Worm (Caenorhabditis elegans) whole organism, young adult: ENCODE data around the gene F20G2.2.

ENCODE experiments used
- B0019.2 ChIP-seq: fragments of 200-800 bp; sonication (Bioruptor generic); conservative IDR thresholded peaks from 2 replicates; pipeline ENCODE4 v1.3.6; 2022; ENCODE audit warnings: missing genetic modification reagents, missing genetic modification characterization, missing compliant biosample characterization
- B0035.1 ChIP-seq: sonication (generic microtip); optimal IDR thresholded peaks from 2 replicates; lab custom pipeline; 2016; ENCODE audit warnings: missing genetic modification characterization, mild to moderate bottlenecking, missing compliant biosample characterization, missing genotype, missing genetic modification reagents
- B0261.1 ChIP-seq: sonication (generic microtip); optimal IDR thresholded peaks from 2 replicates; lab custom pipeline; 2016; ENCODE audit warnings: mild to moderate bottlenecking, missing genetic modification characterization, moderate library complexity, missing compliant biosample characterization
- B0336.3 ChIP-seq: fragments of 200-800 bp; sonication (Bioruptor generic); IDR thresholded peaks from 2 replicates; pipeline ENCODE4 v1.3.6; 2022; ENCODE audit warnings: missing genetic modification characterization, missing compliant biosample characterization
- D2030.7 ChIP-seq: fragments of 200-800 bp; sonication (Bioruptor generic); IDR thresholded peaks from 2 replicates; pipeline ENCODE4 v1.3.6; 2022; ENCODE audit warnings: missing genetic modification reagents, missing genetic modification characterization, missing compliant biosample characterization
- F33H1.4 ChIP-seq: fragments of 200-800 bp; sonication (Bioruptor generic); IDR thresholded peaks from 2 replicates; pipeline ENCODE4 v1.3.6; 2022; ENCODE audit warnings: missing genetic modification reagents, missing genetic modification characterization, missing compliant biosample characterization
- F37B4.10 ChIP-seq: fragments of 200-800 bp; sonication (Bioruptor generic); IDR thresholded peaks from 2 replicates; pipeline ENCODE4 v1.3.6; 2022; ENCODE audit warnings: missing genetic modification characterization, missing compliant biosample characterization
- F49E8.2 ChIP-seq: sonication (generic microtip); optimal IDR thresholded peaks from 3 replicates; lab custom pipeline; 2017; ENCODE audit warnings: missing genetic modification characterization, mild to moderate bottlenecking, missing compliant biosample characterization, antibody characterized with exemption, moderate library complexity; ENCODE audit not compliant: insufficient read depth
- F57C9.4 ChIP-seq: sonication (generic microtip); optimal IDR thresholded peaks from 2 replicates; lab custom pipeline; 2017; ENCODE audit warnings: mild to moderate bottlenecking, missing genetic modification characterization, missing compliant biosample characterization
- T07F8.4 ChIP-seq: sonication (generic microtip); optimal IDR thresholded peaks from 2 replicates; lab custom pipeline; 2016; ENCODE audit warnings: mild to moderate bottlenecking, missing genetic modification characterization, moderate library complexity, missing compliant biosample characterization
- T26A5.8 ChIP-seq: sonication (generic microtip); optimal IDR thresholded peaks from 2 replicates; lab custom pipeline; 2016; ENCODE audit warnings: missing genetic modification characterization, missing compliant biosample characterization
- Y53F4B.3 ChIP-seq: fragments of 200-800 bp; sonication (Bioruptor generic); IDR thresholded peaks from 2 replicates; pipeline ENCODE4 v1.3.6; 2022; ENCODE audit warnings: missing genetic modification reagents, missing genetic modification characterization, missing compliant biosample characterization
- Y79H2A.3 ChIP-seq: fragments of 200-800 bp; sonication (Bioruptor generic); conservative IDR thresholded peaks from 2 replicates; pipeline ENCODE4 v1.3.6; 2022; ENCODE audit warnings: missing genetic modification reagents, missing genetic modification characterization, missing compliant biosample characterization
- ama-1 ChIP-seq, 3 experiments: fragments of 150-350 bp in 1 of 3; sonication (generic microtip) in 2 of 3; optimal IDR thresholded peaks; 2 replicates each; lab custom pipeline; 2014 to 2018; ENCODE audit warnings: missing biosample characterization in 2 of 3, missing genetic modification characterization in 2 of 3, missing genetic modification reagents in 2 of 3
- atf-7 ChIP-seq: sonication (generic microtip); optimal IDR thresholded peaks from 2 replicates; lab custom pipeline; 2017; ENCODE audit warnings: mild to moderate bottlenecking, missing genetic modification characterization, missing compliant biosample characterization
- attf-6 ChIP-seq: fragments of 200-800 bp; sonication (Bioruptor generic); IDR thresholded peaks from 2 replicates; pipeline ENCODE4 v1.3.6; 2022; ENCODE audit warnings: missing genetic modification reagents, missing genetic modification characterization, missing compliant biosample characterization
- bed-1 ChIP-seq: fragments of 200-800 bp; sonication (Bioruptor generic); IDR thresholded peaks from 2 replicates; pipeline ENCODE4 v1.3.6; 2022; ENCODE audit warnings: missing genetic modification reagents, missing genetic modification characterization, missing compliant biosample characterization
- cebp-2 ChIP-seq: fragments of 200-800 bp; sonication (Bioruptor generic); IDR thresholded peaks from 2 replicates; pipeline ENCODE4 v1.3.6; 2022; ENCODE audit warnings: missing genetic modification characterization, missing compliant biosample characterization
- ceh-58 ChIP-seq: fragments of 200-800 bp; sonication (Bioruptor generic); IDR thresholded peaks from 2 replicates; pipeline ENCODE4 v1.3.6; 2022; ENCODE audit warnings: missing genetic modification characterization, missing compliant biosample characterization
- fkh-3 ChIP-seq: sonication (generic microtip); optimal IDR thresholded peaks from 2 replicates; lab custom pipeline; 2016; ENCODE audit warnings: mild to moderate bottlenecking, missing genetic modification characterization, missing compliant biosample characterization
- hmg-20 ChIP-seq: fragments of 200-800 bp; sonication (Bioruptor generic); IDR thresholded peaks from 2 replicates; pipeline ENCODE4 v1.3.6; 2022; ENCODE audit warnings: missing genetic modification reagents, missing genetic modification characterization, missing compliant biosample characterization
- lag-1 ChIP-seq: fragments of 200-800 bp; sonication (Bioruptor generic); IDR thresholded peaks from 2 replicates; pipeline ENCODE4 v1.3.6; 2022; ENCODE audit warnings: missing genetic modification reagents, missing genetic modification characterization, missing compliant biosample characterization
- let-526 ChIP-seq: fragments of 200-800 bp; sonication (Bioruptor generic); IDR thresholded peaks from 2 replicates; pipeline ENCODE4 v1.3.6; 2022; ENCODE audit warnings: missing genetic modification reagents, missing genetic modification characterization, missing compliant biosample characterization
- lin-54 ChIP-seq: fragments of 200-800 bp; sonication (Bioruptor generic); optimal IDR thresholded peaks from 2 replicates; lab custom pipeline; 2018; ENCODE audit warnings: mild to moderate bottlenecking, missing genetic modification characterization, missing compliant biosample characterization
- lsy-27 ChIP-seq: sonication (generic microtip); optimal IDR thresholded peaks from 2 replicates; lab custom pipeline; 2017; ENCODE audit warnings: missing genetic modification characterization, mild to moderate bottlenecking, missing compliant biosample characterization, antibody characterized with exemption, missing genotype, borderline replicate concordance; ENCODE audit not compliant: insufficient read depth
- madf-10 ChIP-seq: sonication (generic microtip); optimal IDR thresholded peaks from 2 replicates; lab custom pipeline; 2016; ENCODE audit warnings: mild to moderate bottlenecking, missing genetic modification characterization, missing compliant biosample characterization
- mcd-1 ChIP-seq: fragments of 200-800 bp; sonication (Bioruptor generic); IDR thresholded peaks from 2 replicates; pipeline ENCODE4 v1.3.6; 2022; ENCODE audit warnings: missing genetic modification reagents, missing genetic modification characterization, missing compliant biosample characterization
- nhr-27 ChIP-seq: fragments of 200-800 bp; sonication (Bioruptor generic); optimal IDR thresholded peaks from 2 replicates; lab custom pipeline; 2018; ENCODE audit warnings: mild to moderate bottlenecking, missing genetic modification characterization, moderate library complexity, missing compliant biosample characterization
- nhr-80 ChIP-seq: sonication (generic microtip); optimal IDR thresholded peaks from 2 replicates; lab custom pipeline; 2016; ENCODE audit warnings: missing genetic modification characterization, missing compliant biosample characterization
- pha-4 ChIP-seq: fragments of 150-350 bp; sonication (generic microtip); optimal IDR thresholded peaks from 2 replicates; lab custom pipeline; 2014; ENCODE audit warnings: missing biosample characterization, missing genetic modification reagents, missing genetic modification characterization
- rcor-1 ChIP-seq: fragments of 200-800 bp; sonication (Bioruptor generic); IDR thresholded peaks from 2 replicates; pipeline ENCODE4 v1.3.6; 2022; ENCODE audit warnings: missing genetic modification reagents, missing genetic modification characterization, missing compliant biosample characterization
- sdz-38 ChIP-seq: sonication (generic microtip); optimal IDR thresholded peaks from 2 replicates; lab custom pipeline; 2016; ENCODE audit warnings: missing genotype, missing genetic modification characterization, missing compliant biosample characterization
- snpc-4 ChIP-seq, 5 experiments: fragments of 150-350 bp in 1 of 5; sonication (generic microtip) in 4 of 5; optimal IDR thresholded peaks; 2 replicates each; lab custom pipeline; 2014 to 2018; ENCODE audit warnings: missing genetic modification characterization in 5 of 5, missing biosample characterization in 3 of 5, antibody characterized with exemption in 2 of 5, mild to moderate bottlenecking in 2 of 5, missing compliant biosample characterization in 2 of 5, missing genotype in 2 of 5, moderate library complexity in 2 of 5, missing genetic modification reagents in 1 of 5
- somi-1 ChIP-seq: fragments of 200-800 bp; sonication (Bioruptor generic); optimal IDR thresholded peaks from 2 replicates; lab custom pipeline; 2018; ENCODE audit warnings: mild to moderate bottlenecking, missing genetic modification characterization, missing compliant biosample characterization
- zfh-2 ChIP-seq: fragments of 200-800 bp; sonication (Bioruptor generic); conservative IDR thresholded peaks from 2 replicates; pipeline ENCODE4 v1.3.6; 2022; ENCODE audit warnings: missing genetic modification reagents, missing genetic modification characterization, missing compliant biosample characterization
- ztf-18 ChIP-seq: sonication (generic microtip); optimal IDR thresholded peaks from 2 replicates; lab custom pipeline; 2016; ENCODE audit warnings: missing genotype, mild to moderate bottlenecking, missing genetic modification characterization, missing compliant biosample characterization
- ztf-25 ChIP-seq: fragments of 200-800 bp; sonication (Bioruptor generic); IDR thresholded peaks from 2 replicates; pipeline ENCODE4 v1.3.6; 2022; ENCODE audit warnings: missing genetic modification reagents, missing genetic modification characterization, missing compliant biosample characterization

F20G2.2 gene

DNA sequence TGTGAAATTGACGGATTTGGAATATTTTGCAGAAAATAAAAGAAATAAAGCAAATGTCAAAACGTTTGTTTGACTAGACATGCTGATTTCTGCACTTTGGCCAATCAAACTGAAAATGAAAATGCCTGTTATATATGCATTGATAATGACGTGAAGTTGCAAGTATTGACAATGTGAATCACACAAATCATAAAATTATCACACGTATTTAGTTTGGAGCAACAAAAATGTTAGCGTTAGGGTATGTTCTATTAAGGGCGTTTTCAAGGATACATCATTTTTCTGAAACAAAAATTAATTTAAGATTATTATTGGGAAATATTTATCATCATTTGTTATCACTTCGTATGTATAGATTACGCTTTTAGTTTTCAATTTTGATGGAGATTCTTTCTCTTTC, 4.4 kb downstream of the F20G2.2 start, which contains the start of gene cld-9:
TSS of gene cld-9 (minus strand) at position 81 of the 400 bp plus-strand sequence.
- TF ChIP-seq cebp-2 (GFP tag; lab: Robert Waterston, UW) (no peak), nhr-80 (tag; lab: Kevin White, UChicago) (peak; percentile 52)

DNA sequence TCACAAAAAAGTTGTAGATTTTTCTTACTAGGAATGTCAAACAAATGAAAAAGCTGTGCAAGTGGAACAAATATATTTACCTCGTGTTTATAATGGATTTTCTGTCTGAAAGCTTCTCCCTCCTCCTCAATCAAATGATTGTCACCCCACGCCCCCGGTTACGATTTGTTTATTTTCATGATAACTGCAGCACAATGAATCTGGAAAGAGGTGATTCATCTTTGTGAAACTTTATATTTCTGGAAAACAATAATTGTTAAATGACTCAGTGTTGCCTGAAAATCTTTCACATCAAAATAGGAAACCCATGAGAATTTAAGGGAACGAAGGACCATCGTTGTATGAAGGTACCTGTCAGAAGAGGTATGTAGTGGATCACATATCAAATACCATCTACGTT, 7.6 kb downstream of the F20G2.2 start, which contains the start of gene F35E12.10:
TSS of gene F35E12.10 (minus strand) at position 101 of the 400 bp plus-strand sequence.
- TF ChIP-seq T07F8.4 = no peak
- TF ChIP-seq Y79H2A.3 = no peak
- no peak for TF ChIP-seq atf-7
- TF ChIP-seq nhr-27 (tag; lab: Kevin White, UChicago) = no peak
- no peak for TF ChIP-seq nhr-80 (tag; lab: Kevin White, UChicago)
- TF ChIP-seq D2030.7 = no peak
- TF ChIP-seq ztf-25 = no peak
- TF ChIP-seq hmg-20 = no peak
- TF ChIP-seq somi-1 = no peak
- TF ChIP-seq attf-6 (GFP tag; lab: Robert Waterston, UW) = no peak
- TF ChIP-seq snpc-4 (GFP tag; optimal IDR thresholded peaks at IDR 0.05; lab: Kevin White, UChicago) = no peak
- TF ChIP-seq snpc-4 (tag; optimal IDR thresholded peaks at IDR 0.05; lab: Kevin White, UChicago) = no peak
- no peak for TF ChIP-seq ceh-58 (GFP tag; lab: Robert Waterston, UW)
- no peak for TF ChIP-seq F37B4.10 (GFP tag; lab: Robert Waterston, UW)
- TF ChIP-seq F49E8.2 = no peak
- TF ChIP-seq B0336.3 (GFP tag; lab: Robert Waterston, UW) = no peak
- TF ChIP-seq ztf-18 (tag; lab: Kevin White, UChicago) = no peak
- no peak for TF ChIP-seq fkh-3 (tag; lab: Kevin White, UChicago)
- no peak for TF ChIP-seq lsy-27 (tag; lab: Kevin White, UChicago)
- TF ChIP-seq B0261.1 (tag; lab: Kevin White, UChicago) = no peak
- no peak for TF ChIP-seq sdz-38 (tag; lab: Kevin White, UChicago)
- TF ChIP-seq, all 124 proteins: peak for 0

ce11 chrV:13744901-13745300, 11.3 kb downstream of the F20G2.2 start, which contains the start of gene F35E12.9:
F35E12.9 (minus strand) TSS chrV:13745127.
- TF ChIP-seq ama-1 (optimal IDR thresholded peaks at IDR 0.05; lab: Kevin White, UChicago) = no peak
- no peak for TF ChIP-seq ama-1 (GFP tag; optimal IDR thresholded peaks at IDR 0.05; lab: Kevin White, UChicago)
- no peak for TF ChIP-seq snpc-4 (GFP tag; optimal IDR thresholded peaks at IDR 0.05; lab: Kevin White, UChicago)
- no peak for TF ChIP-seq snpc-4 (tag; optimal IDR thresholded peaks at IDR 0.05; lab: Kevin White, UChicago)
- no peak for TF ChIP-seq bed-1 (GFP tag; lab: Robert Waterston, UW)
- TF ChIP-seq nhr-80 (tag; lab: Kevin White, UChicago) = peak; percentile 84
- no peak for TF ChIP-seq F33H1.4 (GFP tag; lab: Robert Waterston, UW)
- TF ChIP-seq let-526 (GFP tag; lab: Robert Waterston, UW) = no peak
- no peak for TF ChIP-seq pha-4 (tag; lab: Kevin White, UChicago)
- TF ChIP-seq F57C9.4 (tag; lab: Kevin White, UChicago) = no peak
- no peak for TF ChIP-seq lin-54
- TF ChIP-seq, all 124 proteins: peak for 1

- TF ChIP-seq lag-1 (GFP tag; lab: Robert Waterston, UW) = no peak
- TF ChIP-seq nhr-80 (tag; lab: Kevin White, UChicago) = peak; percentile 49
- TF ChIP-seq, all 124 proteins: peak for 1
These were observed 16.3 kb downstream of the F20G2.2 start for ce11 chrV:13739901-13740300.

DNA sequence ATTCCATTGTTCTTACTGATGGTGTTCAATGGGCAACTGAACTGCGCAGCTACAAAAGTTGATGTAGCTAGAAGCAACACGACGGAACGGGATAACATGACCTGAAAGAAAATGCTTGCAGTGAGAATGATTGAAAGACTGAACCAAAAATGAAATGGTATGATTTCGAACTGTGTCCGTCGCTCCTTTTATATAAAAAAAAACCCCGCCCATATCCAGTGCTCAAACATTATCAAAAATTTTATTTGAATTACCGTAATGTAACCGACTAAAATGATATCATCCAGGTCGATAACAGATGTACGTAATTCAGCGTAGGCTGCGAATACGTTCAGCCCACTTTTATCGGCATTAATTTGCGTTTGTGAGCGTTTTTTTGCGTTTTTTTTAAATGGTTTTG, 17.8 kb downstream of the F20G2.2 start, which contains the start of gene irg-5:
TSS of gene irg-5 (minus strand) at position 101 of the 400 bp plus-strand sequence.
- TF ChIP-seq snpc-4 (GFP tag; optimal IDR thresholded peaks at IDR 0.05; lab: Kevin White, UChicago) (no peak), snpc-4 (tag; optimal IDR thresholded peaks at IDR 0.05; lab: Kevin White, UChicago) (no peak), madf-10 (tag; lab: Kevin White, UChicago) (no peak), B0019.2 (GFP tag; lab: Robert Waterston, UW) (no peak), Y53F4B.3 (GFP tag; lab: Robert Waterston, UW) (no peak), rcor-1 (no peak), mcd-1 (GFP tag; lab: Robert Waterston, UW) (no peak), B0035.1 (tag; lab: Kevin White, UChicago) (no peak), T26A5.8 (no peak), zfh-2 (GFP tag; lab: Robert Waterston, UW) (no peak)
